Fruit fly (Drosophila melanogaster): ENCODE data around the gene CG9459.

The CG9459 gene

DNA sequence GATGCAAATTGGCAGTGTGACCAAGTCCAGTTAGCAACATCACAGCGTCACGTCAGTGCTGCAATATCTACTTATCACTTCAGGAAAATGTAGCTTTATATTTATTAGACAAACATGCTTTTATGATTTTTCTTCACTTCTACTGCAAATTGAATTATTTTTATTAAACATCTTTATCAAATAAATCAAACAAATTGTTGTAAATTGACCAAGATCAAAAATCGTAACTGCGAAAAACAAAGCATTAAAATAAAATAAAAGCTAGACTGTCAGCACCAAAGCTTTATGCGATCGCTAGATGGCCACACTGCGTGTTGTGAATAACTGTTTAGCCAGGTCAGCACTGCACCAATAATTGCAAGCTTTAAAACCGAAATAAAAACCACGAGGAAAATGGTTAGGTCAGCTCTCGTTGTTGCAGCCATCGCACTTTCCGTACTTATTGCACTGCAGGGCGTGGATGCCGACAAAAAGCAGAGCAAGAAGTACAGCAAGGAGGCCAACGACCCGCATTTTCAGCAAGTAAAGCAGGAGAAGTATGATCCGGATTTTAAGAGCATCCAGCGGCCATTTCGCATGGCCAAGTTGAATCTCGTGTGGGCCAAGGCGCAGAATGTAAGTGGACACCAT lies 26.9 kb downstream of the CG9459 start, which contains the start of the genes CG12945 and CG8507:
CG12945 (minus strand) TSS at position 45 of the 630 bp plus-strand sequence.
CG8507 (plus strand) TSS at position 307 of the 630 bp plus-strand sequence.
- TF ChIP-seq tj (GFP tag; optimal IDR thresholded peaks at IDR 0.05), result peak; percentile 97
- TF ChIP-seq ovo (GFP tag; optimal IDR thresholded peaks at IDR 0.05), result peak; percentile 72
- peak; percentile 52 for TF ChIP-seq CG12768 (GFP tag; optimal IDR thresholded peaks at IDR 0.05)
- TF ChIP-seq cnc (optimal IDR thresholded peaks at IDR 0.05), result no peak
- no peak for TF ChIP-seq CG7045 (GFP tag; optimal IDR thresholded peaks at IDR 0.05)
- TF ChIP-seq cic (GFP tag; optimal IDR thresholded peaks at IDR 0.05), result peak; percentile 44
- TF ChIP-seq Crg-1 (GFP tag; optimal IDR thresholded peaks at IDR 0.05), result peak; percentile 74
- TF ChIP-seq toe (GFP tag; optimal IDR thresholded peaks at IDR 0.05), result no peak
- peak; percentile 50 for TF ChIP-seq CG14711 (tag; optimal IDR thresholded peaks at IDR 0.05)
- peak; percentile 56 for TF ChIP-seq CG11617 (GFP tag; optimal IDR thresholded peaks at IDR 0.05)
- TF ChIP-seq CG7101 (tag; optimal IDR thresholded peaks at IDR 0.05), result peak; percentile 65
- TF ChIP-seq CG1620 (GFP tag; optimal IDR thresholded peaks at IDR 0.05), result peak; percentile 72
- no peak for TF ChIP-seq CG5204 (GFP tag; optimal IDR thresholded peaks at IDR 0.05)
- TF ChIP-seq kay (GFP tag; ENCODE audit: borderline replicate concordance), result no peak
- TF ChIP-seq Mnt (GFP tag; optimal IDR thresholded peaks at IDR 0.05), result peak; percentile 41
- TF ChIP-seq Hr96 (GFP tag; optimal IDR thresholded peaks at IDR 0.05), result no peak
- TF ChIP-seq Clk (GFP tag; optimal IDR thresholded peaks at IDR 0.05), result no peak
- peak; percentile 55 for TF ChIP-seq pad (GFP tag; optimal IDR thresholded peaks at IDR 0.05)
- peak; percentile 79 for TF ChIP-seq bab1 (GFP tag; optimal IDR thresholded peaks at IDR 0.05)
- TF ChIP-seq CG33017 (tag; optimal IDR thresholded peaks at IDR 0.05), result peak; percentile 53

DNA sequence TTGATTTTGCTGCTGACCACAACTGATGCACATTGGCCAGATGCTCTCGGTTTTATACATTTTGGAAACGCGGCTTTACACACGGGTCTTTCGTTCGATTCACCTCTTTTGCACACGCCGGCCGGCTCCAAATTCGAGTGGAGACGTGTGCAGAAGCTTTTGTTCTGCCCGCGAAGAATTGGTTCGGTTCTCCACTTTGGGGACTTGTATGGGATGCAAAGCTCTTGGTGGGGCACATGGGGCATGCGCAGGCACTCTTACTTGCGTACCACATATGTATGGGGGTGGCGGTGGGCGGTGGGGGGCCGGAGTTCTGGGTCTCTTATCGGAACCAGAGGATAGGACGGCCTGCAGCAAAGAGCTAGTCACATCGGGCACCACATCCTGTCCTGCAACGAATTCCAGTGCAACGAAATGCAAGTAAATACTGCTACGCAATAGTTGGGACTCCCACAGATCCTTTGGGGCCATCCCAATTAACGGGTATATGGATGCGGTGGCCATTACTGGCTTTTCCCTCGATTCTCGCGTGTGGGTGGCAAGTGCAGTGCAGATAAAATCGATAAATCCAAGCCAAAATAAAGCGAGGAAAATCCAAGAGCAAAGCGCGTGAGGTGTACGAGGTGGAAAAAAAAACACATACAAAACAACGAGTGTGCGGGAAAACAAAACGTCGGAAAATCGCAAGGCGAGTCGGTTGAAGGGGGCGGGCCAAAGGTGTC lies 33.7 kb downstream of the CG9459 start, which contains the start of the genes MtnA and CG8500:
MtnA (minus strand) TSS at position 30 of the 722 bp plus-strand sequence.
CG8500 (plus strand) TSS at position 313 of the 722 bp plus-strand sequence.
- TF ChIP-seq bab1 (GFP tag; optimal IDR thresholded peaks at IDR 0.05) (peak; percentile 67), CG33017 (tag; optimal IDR thresholded peaks at IDR 0.05) (no peak), cic (GFP tag; optimal IDR thresholded peaks at IDR 0.05) (peak; percentile 60), CG7101 (tag; optimal IDR thresholded peaks at IDR 0.05) (peak; percentile 27), Mnt (GFP tag; optimal IDR thresholded peaks at IDR 0.05) (peak; percentile 51), pad (GFP tag; optimal IDR thresholded peaks at IDR 0.05) (peak; percentile 3), CG14711 (tag; optimal IDR thresholded peaks at IDR 0.05) (no peak), Clk (GFP tag; optimal IDR thresholded peaks at IDR 0.05) (no peak)

- TF ChIP-seq ovo (GFP tag; optimal IDR thresholded peaks at IDR 0.05) (peak; percentile 0), CG33017 (tag; optimal IDR thresholded peaks at IDR 0.05) (peak; percentile 37), CG14711 (tag; optimal IDR thresholded peaks at IDR 0.05) (peak; percentile 18), CG1620 (GFP tag; optimal IDR thresholded peaks at IDR 0.05) (no peak), CG7101 (tag; optimal IDR thresholded peaks at IDR 0.05) (peak; percentile 16), bab1 (GFP tag; optimal IDR thresholded peaks at IDR 0.05) (peak; percentile 62), Crg-1 (GFP tag; optimal IDR thresholded peaks at IDR 0.05) (no peak)
These were observed 34.8 kb downstream of the CG9459 start for dm6 chr3R:9783240-9783917.

DNA sequence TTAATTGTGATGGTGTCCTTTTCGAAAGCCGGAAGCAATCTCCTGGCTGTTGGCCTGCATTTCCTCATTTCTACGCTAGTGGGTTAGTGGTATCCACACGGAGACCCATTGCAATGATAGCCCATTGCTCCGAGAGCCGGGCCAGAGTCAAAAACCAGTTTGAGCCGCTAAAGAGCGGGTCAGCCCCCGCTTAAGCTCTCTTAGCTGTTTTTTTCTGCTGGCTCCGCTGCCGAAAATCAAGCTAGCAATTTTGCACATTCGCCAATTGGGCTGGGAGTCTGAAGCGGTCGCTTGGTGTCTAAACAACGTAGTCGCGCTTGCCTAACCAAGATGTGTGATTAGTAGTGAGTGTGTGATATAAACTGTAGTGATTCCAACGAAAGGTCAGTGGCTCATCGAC lies 38.4 kb downstream of the CG9459 start, which contains the start of gene CG12947:
CG12947 (plus strand) TSS at position 301 of the 400 bp plus-strand sequence.
- no peak for TF ChIP-seq toe (GFP tag; optimal IDR thresholded peaks at IDR 0.05)
- no peak for TF ChIP-seq CG33017 (tag; optimal IDR thresholded peaks at IDR 0.05)
- TF ChIP-seq cic (GFP tag; optimal IDR thresholded peaks at IDR 0.05), result no peak
- no peak for TF ChIP-seq CG1620 (GFP tag; optimal IDR thresholded peaks at IDR 0.05)
- no peak for TF ChIP-seq CG5204 (GFP tag; optimal IDR thresholded peaks at IDR 0.05)
- TF ChIP-seq CG11617 (GFP tag; optimal IDR thresholded peaks at IDR 0.05), result no peak
- no peak for TF ChIP-seq ovo (GFP tag; optimal IDR thresholded peaks at IDR 0.05)
- no peak for TF ChIP-seq Crg-1 (GFP tag; optimal IDR thresholded peaks at IDR 0.05)
- TF ChIP-seq cnc (optimal IDR thresholded peaks at IDR 0.05), result no peak
- TF ChIP-seq Mnt (GFP tag; optimal IDR thresholded peaks at IDR 0.05), result no peak
- TF ChIP-seq CG12768 (GFP tag; optimal IDR thresholded peaks at IDR 0.05), result no peak
- no peak for TF ChIP-seq tj (GFP tag; optimal IDR thresholded peaks at IDR 0.05)

dm6 chr3R:9777941-9778360 lies 40.2 kb downstream of the CG9459 start, which contains the start of gene RpS29:
RpS29 (plus strand) TSS chr3R:9778042.
- peak; percentile 94 for TF ChIP-seq CG1620 (GFP tag; optimal IDR thresholded peaks at IDR 0.05)
- TF ChIP-seq Mnt (GFP tag; optimal IDR thresholded peaks at IDR 0.05), result peak; percentile 90
- TF ChIP-seq cic (GFP tag; optimal IDR thresholded peaks at IDR 0.05), result peak; percentile 74
- TF ChIP-seq CG7045 (GFP tag; optimal IDR thresholded peaks at IDR 0.05), result peak; percentile 42
- TF ChIP-seq Hr96 (GFP tag; optimal IDR thresholded peaks at IDR 0.05), result peak; percentile 87
- TF ChIP-seq CG12768 (GFP tag; optimal IDR thresholded peaks at IDR 0.05), result peak; percentile 70
- TF ChIP-seq Crg-1 (GFP tag; optimal IDR thresholded peaks at IDR 0.05), result peak; percentile 93
- TF ChIP-seq toe (GFP tag; optimal IDR thresholded peaks at IDR 0.05), result peak; percentile 92
- TF ChIP-seq CG33017 (tag; optimal IDR thresholded peaks at IDR 0.05), result peak; percentile 53
- peak; percentile 73 for TF ChIP-seq ovo (GFP tag; optimal IDR thresholded peaks at IDR 0.05)
- TF ChIP-seq Clk (GFP tag; optimal IDR thresholded peaks at IDR 0.05), result peak; percentile 62
- peak; percentile 86 for TF ChIP-seq CG7101 (tag; optimal IDR thresholded peaks at IDR 0.05)
- no peak for TF ChIP-seq CG5204 (GFP tag; optimal IDR thresholded peaks at IDR 0.05)
- TF ChIP-seq pad (GFP tag; optimal IDR thresholded peaks at IDR 0.05), result peak; percentile 71
- peak; percentile 69 for TF ChIP-seq CG14711 (tag; optimal IDR thresholded peaks at IDR 0.05)
- TF ChIP-seq bab1 (GFP tag; optimal IDR thresholded peaks at IDR 0.05), result peak; percentile 93
- peak; percentile 83 for TF ChIP-seq CG11617 (GFP tag; optimal IDR thresholded peaks at IDR 0.05)
- TF ChIP-seq kay (GFP tag; ENCODE audit: borderline replicate concordance), result no peak
- TF ChIP-seq tj (GFP tag; optimal IDR thresholded peaks at IDR 0.05), result peak; percentile 50
- no peak for TF ChIP-seq cnc (optimal IDR thresholded peaks at IDR 0.05)
